Worm (Caenorhabditis elegans) whole organism, early embryonic: ENCODE data around the gene ifas-2.

Experiments used
- F13C5.2 ChIP-seq: sonication (generic microtip); optimal IDR thresholded peaks from 2 replicates; lab custom pipeline; 2017; ENCODE audit warnings: mild to moderate bottlenecking, missing genetic modification characterization, inconsistent platforms, missing compliant biosample characterization
- ama-1 ChIP-seq: fragments of 150-350 bp; optimal IDR thresholded peaks from 2 replicates; lab custom pipeline; 2014
- ceh-36 ChIP-seq: sonication (generic microtip); optimal IDR thresholded peaks from 2 replicates; lab custom pipeline; 2016; ENCODE audit warnings: missing genetic modification characterization, inconsistent platforms, missing compliant biosample characterization
- hmbx-1 ChIP-seq: sonication (generic microtip); optimal IDR thresholded peaks from 2 replicates; lab custom pipeline; 2016; ENCODE audit warnings: mild to moderate bottlenecking, missing genetic modification characterization, missing compliant biosample characterization
- tra-4 ChIP-seq: sonication (generic microtip); optimal IDR thresholded peaks from 2 replicates; lab custom pipeline; 2017; ENCODE audit warnings: missing genetic modification characterization, missing compliant biosample characterization

DNA sequence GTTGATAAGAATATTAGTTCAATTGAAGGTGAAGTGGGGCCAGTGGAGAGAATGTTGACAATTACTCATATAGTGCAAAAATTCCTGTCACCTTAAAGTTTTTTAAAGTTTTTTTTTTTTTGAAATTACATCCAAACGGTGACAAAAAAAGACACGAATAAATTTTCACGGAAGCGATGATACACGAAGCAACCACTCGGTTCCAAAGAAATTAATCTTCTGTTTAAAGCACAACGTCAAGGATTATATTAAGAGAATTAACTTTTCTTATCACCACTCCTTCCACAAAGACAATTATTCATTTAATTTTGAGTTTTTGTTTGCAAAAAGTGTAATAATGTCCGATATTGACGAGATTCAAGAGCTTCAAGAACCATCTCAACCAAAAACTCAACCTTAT lies 23.3 kb downstream of the ifas-2 start, which contains the start of gene clec-28:
- TF ChIP-seq ceh-36 (tag; lab: Kevin White, UChicago), result no peak
- no peak for TF ChIP-seq hmbx-1
- TF ChIP-seq ama-1 (lab: Kevin White, UChicago), result no peak
- TF ChIP-seq F13C5.2, result no peak
- TF ChIP-seq tra-4 (tag; lab: Kevin White, UChicago), result no peak
